Worm (Caenorhabditis elegans) whole organism, young adult: ENCODE results near the gene rpn-6.2.

ENCODE experiments used
- C17E4.6 ChIP-seq: fragments of 200-800 bp; sonication (Bioruptor generic); IDR thresholded peaks from 2 replicates; pipeline ENCODE4 v1.3.6; 2022; ENCODE audit warnings: missing genetic modification reagents, missing genetic modification characterization, missing compliant biosample characterization
- D2030.7 ChIP-seq: fragments of 200-800 bp; sonication (Bioruptor generic); IDR thresholded peaks from 2 replicates; pipeline ENCODE4 v1.3.6; 2022; ENCODE audit warnings: missing genetic modification reagents, missing genetic modification characterization, missing compliant biosample characterization
- F33H1.4 ChIP-seq: fragments of 200-800 bp; sonication (Bioruptor generic); IDR thresholded peaks from 2 replicates; pipeline ENCODE4 v1.3.6; 2022; ENCODE audit warnings: missing genetic modification reagents, missing genetic modification characterization, missing compliant biosample characterization
- F39B2.1 ChIP-seq: fragments of 200-800 bp; sonication (Bioruptor generic); IDR thresholded peaks from 2 replicates; pipeline ENCODE4 v1.3.6; 2022; ENCODE audit warnings: missing genetic modification reagents, missing genetic modification characterization, missing compliant biosample characterization
- F55B11.4 ChIP-seq: sonication (generic microtip); optimal IDR thresholded peaks from 2 replicates; lab custom pipeline; 2016; ENCODE audit warnings: missing compliant biosample characterization, missing genetic modification characterization, borderline replicate concordance; ENCODE audit not compliant: insufficient read depth
- F57C9.4 ChIP-seq: sonication (generic microtip); optimal IDR thresholded peaks from 2 replicates; lab custom pipeline; 2017; ENCODE audit warnings: mild to moderate bottlenecking, missing genetic modification characterization, missing compliant biosample characterization
- Y53G8AR.9 ChIP-seq: fragments of 200-800 bp; sonication (Bioruptor generic); conservative IDR thresholded peaks from 2 replicates; pipeline ENCODE4 v1.3.6; 2022; ENCODE audit warnings: missing genetic modification reagents, missing genetic modification characterization, missing compliant biosample characterization
- Y67H2A.10 ChIP-seq: fragments of 200-800 bp; sonication (Bioruptor generic); conservative IDR thresholded peaks from 2 replicates; pipeline ENCODE4 v1.3.6; 2022; ENCODE audit warnings: missing genetic modification reagents, missing genetic modification characterization, missing compliant biosample characterization
- ZK185.1 ChIP-seq: sonication (generic microtip); optimal IDR thresholded peaks from 2 replicates; lab custom pipeline; 2016; ENCODE audit warnings: mild to moderate bottlenecking, missing genetic modification characterization, missing compliant biosample characterization; ENCODE audit not compliant: poor library complexity, severe bottlenecking
- akir-1 ChIP-seq: fragments of 200-800 bp; sonication (Bioruptor generic); optimal IDR thresholded peaks from 2 replicates; lab custom pipeline; 2018; ENCODE audit warnings: mild to moderate bottlenecking, missing genetic modification characterization, moderate library complexity, missing compliant biosample characterization
- athp-1 ChIP-seq: sonication (generic microtip); optimal IDR thresholded peaks from 2 replicates; lab custom pipeline; 2017; ENCODE audit warnings: mild to moderate bottlenecking, missing genetic modification characterization, missing compliant biosample characterization
- attf-5 ChIP-seq: fragments of 200-800 bp; sonication (Bioruptor generic); optimal IDR thresholded peaks from 2 replicates; lab custom pipeline; 2018; ENCODE audit warnings: mild to moderate bottlenecking, missing genetic modification characterization, missing compliant biosample characterization
- bed-1 ChIP-seq: fragments of 200-800 bp; sonication (Bioruptor generic); IDR thresholded peaks from 2 replicates; pipeline ENCODE4 v1.3.6; 2022; ENCODE audit warnings: missing genetic modification reagents, missing genetic modification characterization, missing compliant biosample characterization
- cebp-2 ChIP-seq: fragments of 200-800 bp; sonication (Bioruptor generic); IDR thresholded peaks from 2 replicates; pipeline ENCODE4 v1.3.6; 2022; ENCODE audit warnings: missing genetic modification characterization, missing compliant biosample characterization
- ceh-27 ChIP-seq: fragments of 200-800 bp; sonication (Bioruptor generic); optimal IDR thresholded peaks from 2 replicates; lab custom pipeline; 2018; ENCODE audit warnings: mild to moderate bottlenecking, missing genetic modification characterization, moderate library complexity, missing compliant biosample characterization
- chd-7 ChIP-seq: sonication (generic microtip); optimal IDR thresholded peaks from 2 replicates; lab custom pipeline; 2016; ENCODE audit warnings: mild to moderate bottlenecking, missing genetic modification characterization, moderate library complexity, missing compliant biosample characterization
- dox-1 ChIP-seq: fragments of 200-800 bp; sonication (Bioruptor generic); IDR thresholded peaks from 2 replicates; pipeline ENCODE4 v1.3.6; 2022; ENCODE audit warnings: missing genetic modification reagents, missing genetic modification characterization, missing compliant biosample characterization
- egl-18 ChIP-seq: fragments of 200-800 bp; sonication (Bioruptor generic); IDR thresholded peaks from 2 replicates; pipeline ENCODE4 v1.3.6; 2022; ENCODE audit warnings: missing genetic modification reagents, missing genetic modification characterization, missing compliant biosample characterization
- egl-44 ChIP-seq: fragments of 200-800 bp; sonication (Bioruptor generic); IDR thresholded peaks from 2 replicates; pipeline ENCODE4 v1.3.6; 2022; ENCODE audit warnings: missing genetic modification reagents, missing genetic modification characterization, missing compliant biosample characterization
- egrh-3 ChIP-seq: fragments of 200-800 bp; sonication (Bioruptor generic); IDR thresholded peaks from 2 replicates; pipeline ENCODE4 v1.3.6; 2022; ENCODE audit warnings: missing genetic modification reagents, missing genetic modification characterization, missing compliant biosample characterization
- ets-4 ChIP-seq: fragments of 200-800 bp; sonication (Bioruptor generic); optimal IDR thresholded peaks from 2 replicates; lab custom pipeline; 2018; ENCODE audit warnings: mild to moderate bottlenecking, missing genetic modification characterization, missing compliant biosample characterization
- fkh-3 ChIP-seq: sonication (generic microtip); optimal IDR thresholded peaks from 2 replicates; lab custom pipeline; 2016; ENCODE audit warnings: mild to moderate bottlenecking, missing genetic modification characterization, missing compliant biosample characterization
- hmg-20 ChIP-seq: fragments of 200-800 bp; sonication (Bioruptor generic); IDR thresholded peaks from 2 replicates; pipeline ENCODE4 v1.3.6; 2022; ENCODE audit warnings: missing genetic modification reagents, missing genetic modification characterization, missing compliant biosample characterization
- hrde-1 ChIP-seq: sonication (generic microtip); optimal IDR thresholded peaks from 2 replicates; lab custom pipeline; 2016; ENCODE audit warnings: missing genetic modification characterization, mild to moderate bottlenecking, missing compliant biosample characterization, moderate library complexity, missing genotype, missing genetic modification reagents, borderline replicate concordance
- lin-54 ChIP-seq: fragments of 200-800 bp; sonication (Bioruptor generic); optimal IDR thresholded peaks from 2 replicates; lab custom pipeline; 2018; ENCODE audit warnings: mild to moderate bottlenecking, missing genetic modification characterization, missing compliant biosample characterization
- madf-6 ChIP-seq: fragments of 200-800 bp; sonication (Bioruptor generic); IDR thresholded peaks from 2 replicates; pipeline ENCODE4 v1.3.6; 2022; ENCODE audit warnings: missing genetic modification reagents, missing genetic modification characterization, missing compliant biosample characterization
- madf-8 ChIP-seq: fragments of 200-800 bp; sonication (Bioruptor generic); conservative IDR thresholded peaks from 2 replicates; pipeline ENCODE4 v1.3.6; 2022; ENCODE audit warnings: missing genetic modification reagents, missing genetic modification characterization, missing compliant biosample characterization
- mcd-1 ChIP-seq: fragments of 200-800 bp; sonication (Bioruptor generic); IDR thresholded peaks from 2 replicates; pipeline ENCODE4 v1.3.6; 2022; ENCODE audit warnings: missing genetic modification reagents, missing genetic modification characterization, missing compliant biosample characterization
- nfya-1 ChIP-seq: sonication (generic microtip); optimal IDR thresholded peaks from 2 replicates; lab custom pipeline; 2017; ENCODE audit warnings: antibody characterized with exemption, missing compliant biosample characterization, missing genetic modification characterization, borderline replicate concordance; ENCODE audit not compliant: insufficient read depth
- nhr-90 ChIP-seq: sonication (generic microtip); optimal IDR thresholded peaks from 2 replicates; lab custom pipeline; 2016; ENCODE audit warnings: missing genotype, mild to moderate bottlenecking, missing genetic modification characterization, missing compliant biosample characterization
- pbrm-1 ChIP-seq: fragments of 200-800 bp; sonication (Bioruptor generic); IDR thresholded peaks from 2 replicates; pipeline ENCODE4 v1.3.6; 2022; ENCODE audit warnings: missing genetic modification reagents, missing genetic modification characterization, missing compliant biosample characterization
- pha-4 ChIP-seq: fragments of 150-350 bp; sonication (generic microtip); optimal IDR thresholded peaks from 2 replicates; lab custom pipeline; 2014; ENCODE audit warnings: missing biosample characterization, missing genetic modification reagents, missing genetic modification characterization
- repo-1 ChIP-seq: sonication (generic microtip); optimal IDR thresholded peaks from 2 replicates; lab custom pipeline; 2017; ENCODE audit warnings: mild to moderate bottlenecking, missing genetic modification characterization, missing compliant biosample characterization
- rpc-1 ChIP-seq, 2 experiments: fragments of 150-350 bp in 1 of 2; sonication (generic microtip) in 1 of 2; optimal IDR thresholded peaks; 2 replicates each; lab custom pipeline; 2014 to 2018; ENCODE audit warnings: missing biosample characterization in 1 of 2, missing genetic modification characterization in 1 of 2, missing genetic modification reagents in 1 of 2, missing genotype in 1 of 2
- sea-2 ChIP-seq: fragments of 200-800 bp; sonication (Bioruptor generic); IDR thresholded peaks from 2 replicates; pipeline ENCODE4 v1.3.6; 2022; ENCODE audit warnings: missing genetic modification characterization, missing compliant biosample characterization
- sptf-2 ChIP-seq: fragments of 200-800 bp; sonication (Bioruptor generic); optimal IDR thresholded peaks from 2 replicates; lab custom pipeline; 2018; ENCODE audit warnings: mild to moderate bottlenecking, missing genetic modification characterization, missing compliant biosample characterization
- tbp1 ChIP-seq: fragments of 200-800 bp; sonication (Bioruptor generic); optimal IDR thresholded peaks from 2 replicates; lab custom pipeline; 2018; ENCODE audit warnings: mild to moderate bottlenecking, missing genetic modification characterization, missing compliant biosample characterization
- tbx-9 ChIP-seq: sonication (generic microtip); optimal IDR thresholded peaks from 2 replicates; lab custom pipeline; 2016; ENCODE audit warnings: borderline replicate concordance, missing genetic modification characterization, inconsistent platforms, missing compliant biosample characterization
- unc-130 ChIP-seq: sonication (generic microtip); optimal IDR thresholded peaks from 2 replicates; lab custom pipeline; 2016; ENCODE audit warnings: missing genetic modification reagents, missing genetic modification characterization, missing compliant biosample characterization
- unc-62 ChIP-seq: fragments of 150-350 bp; optimal IDR thresholded peaks from 2 replicates; lab custom pipeline; 2014; ENCODE audit warnings: missing biosample characterization, missing genetic modification reagents, missing genetic modification characterization
- zfh-2 ChIP-seq: fragments of 200-800 bp; sonication (Bioruptor generic); conservative IDR thresholded peaks from 2 replicates; pipeline ENCODE4 v1.3.6; 2022; ENCODE audit warnings: missing genetic modification reagents, missing genetic modification characterization, missing compliant biosample characterization
- ztf-28 ChIP-seq: fragments of 200-800 bp; sonication (Bioruptor generic); IDR thresholded peaks from 2 replicates; pipeline ENCODE4 v1.3.6; 2022; ENCODE audit warnings: missing genetic modification reagents, missing genetic modification characterization, missing compliant biosample characterization
- ztf-3 ChIP-seq: fragments of 200-800 bp; sonication (Bioruptor generic); optimal IDR thresholded peaks from 2 replicates; lab custom pipeline; 2018; ENCODE audit warnings: mild to moderate bottlenecking, missing genetic modification characterization, missing compliant biosample characterization
- ztf-6 ChIP-seq: fragments of 200-800 bp; sonication (Bioruptor generic); IDR thresholded peaks from 2 replicates; pipeline ENCODE4 v1.3.6; 2022; ENCODE audit warnings: missing genetic modification reagents, missing genetic modification characterization, missing compliant biosample characterization

The rpn-6.2 gene

DNA sequence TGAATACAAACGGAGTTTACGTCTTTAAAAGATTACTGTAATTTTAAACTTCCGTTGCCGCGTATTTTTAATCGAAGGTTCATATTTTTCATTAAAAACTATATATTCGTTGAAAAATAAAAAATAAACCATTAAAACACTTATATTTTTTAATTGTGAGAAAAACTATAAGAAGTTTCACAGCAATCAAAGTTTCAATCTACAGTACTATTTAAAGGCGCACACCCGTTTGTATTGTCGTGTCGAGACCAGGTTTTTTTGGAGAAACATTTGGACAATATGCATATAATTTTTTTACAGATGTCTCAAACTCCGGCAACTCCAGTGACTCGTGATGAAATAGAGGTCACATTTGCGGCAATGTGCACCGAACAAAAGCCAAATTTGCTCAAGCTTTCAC, 28.0 kb downstream of the rpn-6.2 start, which contains the start of gene R08D7.5:
R08D7.5 (plus strand) TSS at position 301 of the 400 bp plus-strand sequence.
- TF ChIP-seq nhr-90 (no peak), ZK185.1 (tag; lab: Kevin White, UChicago) (no peak), F55B11.4 (tag; lab: Kevin White, UChicago) (no peak), hmg-20 (no peak), cebp-2 (GFP tag; lab: Robert Waterston, UW) (no peak), mcd-1 (GFP tag; lab: Robert Waterston, UW) (no peak), pbrm-1 (no peak), sea-2 (no peak), F39B2.1 (GFP tag; lab: Robert Waterston, UW) (no peak), C17E4.6 (GFP tag; lab: Robert Waterston, UW) (no peak), F33H1.4 (GFP tag; lab: Robert Waterston, UW) (no peak), attf-5 (no peak), bed-1 (no peak), nfya-1 (no peak), unc-130 (GFP tag; lab: Kevin White, UChicago) (no peak)

DNA sequence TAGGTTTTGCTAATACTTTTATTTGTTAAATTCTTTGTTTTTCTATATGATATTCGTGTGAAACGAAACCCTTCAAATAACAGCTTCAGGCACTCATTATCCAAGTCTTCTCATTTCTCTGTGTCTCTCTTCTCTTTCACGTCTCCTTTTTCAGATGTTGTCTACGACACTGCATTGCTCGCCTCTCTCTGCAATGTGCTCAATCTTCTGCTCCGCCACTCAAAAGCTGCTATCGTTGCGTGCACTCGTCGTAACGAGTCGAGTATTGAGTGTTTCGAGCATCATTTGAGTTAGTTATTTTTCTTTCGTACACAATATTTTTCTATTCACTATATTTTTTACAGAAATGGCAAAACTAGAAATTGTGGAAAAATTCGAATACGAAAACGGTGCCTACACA, 28.6 kb downstream of the rpn-6.2 start:
- TF ChIP-seq ceh-27 (peak; percentile 55), hrde-1 (tag; lab: Kevin White, UChicago) (no peak), F33H1.4 (GFP tag; lab: Robert Waterston, UW) (no peak)

DNA sequence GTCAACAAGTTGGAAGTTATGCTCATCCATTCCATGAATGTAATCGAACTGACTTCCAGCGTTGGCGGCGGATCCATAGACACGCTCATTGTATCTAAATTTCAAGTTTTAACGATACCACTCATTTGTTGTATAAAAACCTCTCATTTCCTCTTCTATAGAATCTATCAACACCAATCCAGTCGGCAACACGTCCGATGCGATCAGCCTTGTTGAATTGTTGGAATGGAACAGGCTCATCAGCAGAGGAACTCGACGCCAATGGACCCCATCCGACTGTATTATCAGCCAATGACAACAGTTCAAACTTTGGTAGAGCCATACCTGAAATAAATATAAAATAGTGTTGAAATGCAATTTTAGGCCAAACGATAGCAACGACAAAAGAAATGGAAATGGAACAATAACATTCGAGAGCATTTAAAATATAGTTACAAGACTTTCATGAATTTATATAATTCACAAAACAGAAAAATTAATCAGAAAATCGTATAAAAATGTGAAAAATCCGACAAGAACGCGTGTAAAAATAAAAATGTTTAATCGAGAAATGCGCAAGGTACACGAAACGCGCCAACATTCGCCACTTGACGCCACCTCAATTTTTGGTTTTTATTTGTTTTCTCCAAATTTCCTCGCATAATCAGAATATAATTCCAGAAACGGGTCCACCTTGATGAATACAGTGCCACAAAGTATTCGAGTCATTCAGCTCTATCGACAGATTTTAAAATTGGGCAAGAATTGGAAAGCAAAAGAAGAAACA, 30.4 kb downstream of the rpn-6.2 start, which contains the start of the genes eif-3.D and R08D7.4:
eif-3.D (minus strand) TSS at position 324 of the 766 bp plus-strand sequence.
R08D7.4 (plus strand) TSS at position 638 of the 766 bp plus-strand sequence.
- TF ChIP-seq zfh-2 (GFP tag; lab: Robert Waterston, UW) (no peak), tbx-9 (no peak), ztf-28 (GFP tag; lab: Robert Waterston, UW) (no peak), athp-1 (no peak), egl-44 (no peak), cebp-2 (GFP tag; lab: Robert Waterston, UW) (no peak), ztf-6 (GFP tag; lab: Robert Waterston, UW) (no peak), dox-1 (GFP tag; lab: Robert Waterston, UW) (peak; percentile 70), D2030.7 (GFP tag; lab: Robert Waterston, UW) (peak; percentile 25; the same call in 1 of the 2 replicates), tbp1 (peak; percentile 37), akir-1 (no peak), fkh-3 (tag; lab: Kevin White, UChicago) (no peak), egl-18 (GFP tag; lab: Robert Waterston, UW) (no peak), madf-6 (peak; percentile 38; the same call in 1 of the 2 replicates), sptf-2 (GFP tag; lab: Kevin White, UChicago) (no peak), lin-54 (peak; percentile 65), repo-1 (tag; lab: Kevin White, UChicago) (no peak), egrh-3 (GFP tag; lab: Robert Waterston, UW) (no peak), madf-8 (GFP tag; lab: Robert Waterston, UW) (no peak), ztf-3 (GFP tag; lab: Kevin White, UChicago) (no peak), nfya-1 (no peak), F39B2.1 (GFP tag; lab: Robert Waterston, UW) (no peak), pha-4 (tag; lab: Kevin White, UChicago) (no peak), hmg-20 (no peak), Y67H2A.10 (GFP tag; lab: Robert Waterston, UW) (no peak), rpc-1 (optimal IDR thresholded peaks at IDR 0.05; lab: Kevin White, UChicago) (no peak), rpc-1 (tag; optimal IDR thresholded peaks at IDR 0.05; lab: Kevin White, UChicago) (no peak), F57C9.4 (tag; lab: Kevin White, UChicago) (no peak), unc-62 (GFP tag; lab: Kevin White, UChicago) (no peak), ets-4 (GFP tag; lab: Kevin White, UChicago) (no peak), pbrm-1 (no peak), chd-7 (tag; lab: Kevin White, UChicago) (no peak), Y53G8AR.9 (GFP tag; lab: Robert Waterston, UW) (no peak)
